Worm (Caenorhabditis elegans) whole organism, L4 larva: ENCODE results near the gene col-183.
A peak's percentile ranks its signal among the peaks of the same experiment; 100 is the strongest.

Experiments
- D1046.2 ChIP-seq: fragments of 200-800 bp; sonication (Bioruptor generic); IDR thresholded peaks from 2 replicates; pipeline ENCODE4 v1.3.6; 2022; ENCODE audit warnings: missing genetic modification characterization, missing compliant biosample characterization
- F26F4.8 ChIP-seq: fragments of 200-800 bp; sonication (Bioruptor generic); conservative IDR thresholded peaks from 2 replicates; pipeline ENCODE4 v1.3.6; 2022; ENCODE audit warnings: missing genetic modification characterization, missing compliant biosample characterization
- R02D3.7 ChIP-seq: fragments of 150-350 bp; sonication (generic microtip); optimal IDR thresholded peaks from 3 replicates; lab custom pipeline; 2014; ENCODE audit warnings: missing biosample characterization, missing genetic modification characterization
- T20F7.1 ChIP-seq: fragments of 200-800 bp; sonication (Bioruptor generic); optimal IDR thresholded peaks from 2 replicates; lab custom pipeline; 2018; ENCODE audit warnings: mild to moderate bottlenecking, missing genetic modification characterization, missing compliant biosample characterization
- T26A8.4 ChIP-seq: fragments of 200-800 bp; sonication (Bioruptor generic); IDR thresholded peaks from 2 replicates; pipeline ENCODE4 v1.3.6; 2022; ENCODE audit warnings: missing genetic modification characterization, missing compliant biosample characterization
- Y48G9A.11 ChIP-seq: fragments of 200-800 bp; sonication (Bioruptor generic); IDR thresholded peaks from 2 replicates; pipeline ENCODE4 v1.3.6; 2022; ENCODE audit warnings: missing genetic modification reagents, missing genetic modification characterization, missing compliant biosample characterization
- Y5F2A.4 ChIP-seq: fragments of 200-800 bp; sonication (Bioruptor generic); optimal IDR thresholded peaks from 2 replicates; lab custom pipeline; 2018; ENCODE audit warnings: mild to moderate bottlenecking, missing genetic modification characterization, missing compliant biosample characterization
- aha-1 ChIP-seq: fragments of 150-350 bp; peaks from one replicate; lab custom pipeline; 2014; ENCODE audit warnings: missing biosample characterization, missing genetic modification characterization
- aly-2 ChIP-seq: sonication (generic microtip); optimal IDR thresholded peaks from 2 replicates; lab custom pipeline; 2018; ENCODE audit warnings: missing biosample characterization, missing genetic modification characterization
- arid-1 ChIP-seq: fragments of 200-800 bp; sonication (Bioruptor generic); conservative IDR thresholded peaks from 2 replicates; pipeline ENCODE4 v1.3.6; 2022; ENCODE audit warnings: missing genetic modification reagents, missing genetic modification characterization, missing compliant biosample characterization
- ceh-44 ChIP-seq: fragments of 200-800 bp; sonication (Bioruptor generic); IDR thresholded peaks from 2 replicates; pipeline ENCODE4 v1.3.6; 2022; ENCODE audit warnings: missing genetic modification reagents, missing genetic modification characterization, missing compliant biosample characterization
- ces-1 ChIP-seq: fragments of 150-350 bp; sonication (generic microtip); optimal IDR thresholded peaks from 4 replicates; lab custom pipeline; 2014; ENCODE audit warnings: missing biosample characterization, missing genetic modification reagents, missing genetic modification characterization
- cey-2 ChIP-seq: sonication (generic microtip); optimal IDR thresholded peaks from 3 replicates; lab custom pipeline; 2017; ENCODE audit warnings: missing genetic modification characterization, mild to moderate bottlenecking, missing compliant biosample characterization, antibody characterized with exemption, borderline replicate concordance; ENCODE audit not compliant: insufficient read depth
- ctbp-1 ChIP-seq: fragments of 200-800 bp; sonication (Bioruptor generic); IDR thresholded peaks from 2 replicates; pipeline ENCODE4 v1.3.6; 2022; ENCODE audit warnings: missing genetic modification reagents, missing genetic modification characterization, missing compliant biosample characterization
- daf-12 ChIP-seq: fragments of 150-350 bp; optimal IDR thresholded peaks from 2 replicates; lab custom pipeline; 2014; ENCODE audit warnings: missing biosample characterization, missing genetic modification reagents, missing genetic modification characterization
- dpl-1 ChIP-seq: fragments of 150-350 bp; optimal IDR thresholded peaks from 2 replicates; lab custom pipeline; 2014; ENCODE audit warnings: missing biosample characterization, missing genetic modification reagents, missing genetic modification characterization
- dve-1 ChIP-seq: sonication (generic microtip); optimal IDR thresholded peaks from 2 replicates; lab custom pipeline; 2017; ENCODE audit warnings: antibody characterized with exemption, mild to moderate bottlenecking, missing genetic modification characterization, missing compliant biosample characterization; ENCODE audit not compliant: insufficient read depth
- egl-27 ChIP-seq: sonication (generic microtip); optimal IDR thresholded peaks from 3 replicates; lab custom pipeline; 2017; ENCODE audit warnings: missing biosample characterization, missing genetic modification reagents, missing genetic modification characterization
- egl-43 ChIP-seq: fragments of 200-800 bp; sonication (Bioruptor generic); IDR thresholded peaks from 2 replicates; pipeline ENCODE4 v1.3.6; 2022; ENCODE audit warnings: missing genetic modification reagents, missing genetic modification characterization, missing compliant biosample characterization
- gei-8 ChIP-seq: fragments of 200-800 bp; sonication (Bioruptor generic); optimal IDR thresholded peaks from 2 replicates; lab custom pipeline; 2018; ENCODE audit warnings: mild to moderate bottlenecking, missing genetic modification characterization, missing compliant biosample characterization
- hif-1 ChIP-seq, 2 experiments: sonication (generic microtip); optimal IDR thresholded peaks; 2 replicates each; lab custom pipeline; 2016 to 2017; ENCODE audit warnings: missing compliant biosample characterization in 2 of 2, missing genetic modification characterization in 2 of 2, missing genetic modification reagents in 2 of 2, missing genotype in 2 of 2, mild to moderate bottlenecking in 1 of 2
- hlh-11 ChIP-seq: fragments of 200-800 bp; sonication (Bioruptor generic); optimal IDR thresholded peaks from 2 replicates; lab custom pipeline; 2018; ENCODE audit warnings: mild to moderate bottlenecking, missing genetic modification characterization, missing compliant biosample characterization
- jun-1 ChIP-seq: fragments of 150-350 bp; optimal IDR thresholded peaks from 2 replicates; lab custom pipeline; 2014; ENCODE audit warnings: missing biosample characterization, missing genetic modification reagents, missing genetic modification characterization
- lin-1 ChIP-seq: fragments of 200-800 bp; sonication (Bioruptor generic); IDR thresholded peaks from 2 replicates; pipeline ENCODE4 v1.3.6; 2022; ENCODE audit warnings: missing genetic modification reagents, missing genetic modification characterization, missing compliant biosample characterization
- lin-15B ChIP-seq: fragments of 150-350 bp; sonication (generic microtip); optimal IDR thresholded peaks from 3 replicates; lab custom pipeline; 2014; ENCODE audit warnings: missing biosample characterization, missing genetic modification characterization
- lin-38 ChIP-seq: fragments of 200-800 bp; sonication (Bioruptor generic); IDR thresholded peaks from 2 replicates; pipeline ENCODE4 v1.3.6; 2022; ENCODE audit warnings: missing genetic modification reagents, missing genetic modification characterization, missing compliant biosample characterization
- lir-3 ChIP-seq: sonication (generic microtip); optimal IDR thresholded peaks from 2 replicates; lab custom pipeline; 2016; ENCODE audit warnings: mild to moderate bottlenecking, missing genetic modification characterization, missing compliant biosample characterization
- madf-5 ChIP-seq, 2 experiments: fragments of 200-800 bp; sonication (Bioruptor generic); IDR thresholded peaks; 2 replicates each; pipeline ENCODE4 v1.3.6; 2022; ENCODE audit warnings: missing compliant biosample characterization in 2 of 2, missing genetic modification characterization in 2 of 2
- madf-9 ChIP-seq: fragments of 200-800 bp; sonication (Bioruptor generic); conservative IDR thresholded peaks from 2 replicates; pipeline ENCODE4 v1.3.6; 2022; ENCODE audit warnings: missing genetic modification reagents, missing genetic modification characterization, missing compliant biosample characterization
- mes-2 ChIP-seq: sonication (generic microtip); optimal IDR thresholded peaks from 2 replicates; lab custom pipeline; 2016; ENCODE audit warnings: missing genotype, mild to moderate bottlenecking, missing genetic modification characterization, missing compliant biosample characterization; ENCODE audit not compliant: poor library complexity, severe bottlenecking
- mxl-2 ChIP-seq: fragments of 200-800 bp; sonication (Bioruptor generic); conservative IDR thresholded peaks from 2 replicates; pipeline ENCODE4 v1.3.6; 2022; ENCODE audit warnings: missing genetic modification reagents, missing genetic modification characterization, missing compliant biosample characterization
- nhr-10 ChIP-seq: fragments of 150-350 bp; optimal IDR thresholded peaks from 2 replicates; lab custom pipeline; 2014; ENCODE audit warnings: missing biosample characterization, missing genetic modification characterization
- nhr-102 ChIP-seq: sonication (generic microtip); optimal IDR thresholded peaks from 2 replicates; lab custom pipeline; 2016; ENCODE audit warnings: mild to moderate bottlenecking, missing genetic modification characterization, moderate library complexity, missing compliant biosample characterization
- nhr-11 ChIP-seq: fragments of 150-350 bp; optimal IDR thresholded peaks from 2 replicates; lab custom pipeline; 2014; ENCODE audit warnings: missing biosample characterization, missing genetic modification characterization
- nhr-111 ChIP-seq: fragments of 200-800 bp; sonication (Bioruptor generic); optimal IDR thresholded peaks from 2 replicates; lab custom pipeline; 2018; ENCODE audit warnings: mild to moderate bottlenecking, missing genetic modification characterization, missing compliant biosample characterization
- nhr-237 ChIP-seq: sonication (generic microtip); optimal IDR thresholded peaks from 2 replicates; lab custom pipeline; 2017; ENCODE audit warnings: missing biosample characterization, missing genetic modification characterization
- nhr-28 ChIP-seq: fragments of 150-350 bp; optimal IDR thresholded peaks from 2 replicates; lab custom pipeline; 2014; ENCODE audit warnings: missing biosample characterization, missing genetic modification characterization
- nhr-42 ChIP-seq: fragments of 200-800 bp; sonication (Bioruptor generic); IDR thresholded peaks from 2 replicates; pipeline ENCODE4 v1.3.6; 2022; ENCODE audit warnings: missing genetic modification characterization, missing compliant biosample characterization
- nhr-6 ChIP-seq: fragments of 150-350 bp; optimal IDR thresholded peaks from 2 replicates; lab custom pipeline; 2014; ENCODE audit warnings: missing biosample characterization, missing genetic modification characterization
- nhr-76 ChIP-seq: fragments of 150-350 bp; optimal IDR thresholded peaks from 2 replicates; lab custom pipeline; 2014; ENCODE audit warnings: missing biosample characterization, missing genetic modification characterization
- php-3 ChIP-seq: fragments of 200-800 bp; sonication (Bioruptor generic); IDR thresholded peaks from 2 replicates; pipeline ENCODE4 v1.3.6; 2022; ENCODE audit warnings: missing genetic modification reagents, missing genetic modification characterization, missing compliant biosample characterization
- pqm-1 ChIP-seq: sonication (generic microtip); optimal IDR thresholded peaks from 2 replicates; lab custom pipeline; 2017; ENCODE audit warnings: missing biosample characterization, missing genetic modification characterization
- saeg-2 ChIP-seq: fragments of 200-800 bp; sonication (Bioruptor generic); IDR thresholded peaks from 2 replicates; pipeline ENCODE4 v1.3.6; 2022; ENCODE audit warnings: missing genetic modification reagents, missing genetic modification characterization, missing compliant biosample characterization
- sdz-12 ChIP-seq: fragments of 200-800 bp; sonication (Bioruptor generic); optimal IDR thresholded peaks from 2 replicates; lab custom pipeline; 2018; ENCODE audit warnings: mild to moderate bottlenecking, missing genetic modification characterization, missing compliant biosample characterization
- snpc-1.2 ChIP-seq: fragments of 200-800 bp; sonication (Bioruptor generic); IDR thresholded peaks from 2 replicates; pipeline ENCODE4 v1.3.6; 2022; ENCODE audit warnings: missing genetic modification reagents, missing genetic modification characterization, missing compliant biosample characterization
- snpc-4 ChIP-seq: fragments of 150-350 bp; optimal IDR thresholded peaks from 2 replicates; lab custom pipeline; 2014; ENCODE audit warnings: missing biosample characterization, missing genetic modification characterization
- spr-1 ChIP-seq: sonication (generic microtip); optimal IDR thresholded peaks from 2 replicates; lab custom pipeline; 2016; ENCODE audit warnings: mild to moderate bottlenecking, missing genetic modification characterization, missing compliant biosample characterization
- spr-3 ChIP-seq: fragments of 200-800 bp; sonication (Bioruptor generic); optimal IDR thresholded peaks from 2 replicates; lab custom pipeline; 2018; ENCODE audit warnings: mild to moderate bottlenecking, missing genetic modification characterization, missing compliant biosample characterization
- unc-39 ChIP-seq: sonication (generic microtip); optimal IDR thresholded peaks from 2 replicates; lab custom pipeline; 2017; ENCODE audit warnings: missing biosample characterization, missing genetic modification characterization
- vab-7 ChIP-seq: fragments of 200-800 bp; sonication (Bioruptor generic); IDR thresholded peaks from 2 replicates; pipeline ENCODE4 v1.3.6; 2022; ENCODE audit warnings: missing genetic modification reagents, missing genetic modification characterization, missing compliant biosample characterization
- ztf-7 ChIP-seq: fragments of 150-350 bp; optimal IDR thresholded peaks from 2 replicates; lab custom pipeline; 2014; ENCODE audit warnings: missing biosample characterization, missing genetic modification characterization

The col-183 gene

ce11 chrX:13514384-13514783 is 46.8 kb upstream of the col-183 start (continued):
- no peak for TF ChIP-seq mxl-2 (GFP tag; lab: Robert Waterston, UW)
- TF ChIP-seq ceh-44 (GFP tag; lab: Robert Waterston, UW), result no peak
- peak; percentile 92 for TF ChIP-seq aha-1 (tag; lab: Kevin White, UChicago)
- TF ChIP-seq aly-2 (tag; lab: Kevin White, UChicago), result no peak
- TF ChIP-seq lin-38, result peak; percentile 70
- TF ChIP-seq dve-1 (tag; lab: Kevin White, UChicago), result peak; percentile 95
- TF ChIP-seq Y5F2A.4 (GFP tag; lab: Kevin White, UChicago), result peak; percentile 13
- TF ChIP-seq cey-2 (tag; lab: Kevin White, UChicago), result no peak
- TF ChIP-seq hif-1 (tag; optimal IDR thresholded peaks at IDR 0.05; lab: Kevin White, UChicago), result peak in 1 of 2 experiments; percentile 42
- TF ChIP-seq nhr-28 (tag; lab: Kevin White, UChicago), result peak; percentile 80
- peak; percentile 89 for TF ChIP-seq ces-1 (GFP tag; lab: Kevin White, UChicago)
- no peak for TF ChIP-seq nhr-111 (GFP tag; lab: Kevin White, UChicago)
- TF ChIP-seq snpc-4, result no peak
- TF ChIP-seq unc-39, result no peak
- peak; percentile 34 for TF ChIP-seq nhr-11
- TF ChIP-seq php-3 (GFP tag; lab: Robert Waterston, UW), result peak; percentile 66
- 0 out of 2 replicates have a peak, but pooled peaks have one; percentile 47 for TF ChIP-seq egl-43 (GFP tag; lab: Robert Waterston, UW)
- peak; percentile 77; the same call in 1 of the 2 replicates for TF ChIP-seq ctbp-1
- TF ChIP-seq nhr-6 (tag; lab: Kevin White, UChicago), result peak; percentile 75
- TF ChIP-seq hlh-11 (tag; lab: Kevin White, UChicago), result peak; percentile 80
- TF ChIP-seq nhr-10 (tag; lab: Kevin White, UChicago), result peak; percentile 62
- peak in 1 of 2 experiments; percentile 66; a peak in 1 of 4 replicates for TF ChIP-seq madf-5 (GFP tag; IDR thresholded peaks at IDR 0.05; lab: Robert Waterston, UW)
- TF ChIP-seq gei-8, result no peak
- no peak for TF ChIP-seq lir-3
- TF ChIP-seq T26A8.4 (GFP tag; lab: Robert Waterston, UW), result peak; percentile 94
- peak; percentile 59 for TF ChIP-seq dpl-1 (GFP tag; lab: Kevin White, UChicago)
- TF ChIP-seq R02D3.7 (tag; lab: Kevin White, UChicago), result no peak
- TF ChIP-seq jun-1 (tag; lab: Kevin White, UChicago), result peak; percentile 90
- no peak for TF ChIP-seq egl-27 (tag; lab: Kevin White, UChicago)
- TF ChIP-seq ztf-7, result peak; percentile 95
- no peak for TF ChIP-seq Y48G9A.11
- peak; percentile 60 for TF ChIP-seq nhr-237 (tag; lab: Kevin White, UChicago)
- TF ChIP-seq sdz-12 (GFP tag; lab: Kevin White, UChicago), result no peak
- TF ChIP-seq lin-15B, result no peak
- 0 out of 2 replicates have a peak, but pooled peaks have one; percentile 11 for TF ChIP-seq lin-1 (GFP tag; lab: Robert Waterston, UW)
- peak; percentile 82 for TF ChIP-seq mes-2 (tag; lab: Kevin White, UChicago)
- peak; percentile 82 for TF ChIP-seq spr-1 (tag; lab: Kevin White, UChicago)
- no peak for TF ChIP-seq saeg-2 (GFP tag; lab: Robert Waterston, UW)
- peak; percentile 28 for TF ChIP-seq pqm-1 (tag; lab: Kevin White, UChicago)
- TF ChIP-seq madf-9 (GFP tag; lab: Robert Waterston, UW), result peak; percentile 74
- TF ChIP-seq nhr-102 (tag; lab: Kevin White, UChicago), result peak; percentile 97
- no peak for TF ChIP-seq D1046.2 (GFP tag; lab: Robert Waterston, UW)
- 0 out of 2 replicates have a peak, but pooled peaks have one; percentile 43 for TF ChIP-seq arid-1
- TF ChIP-seq nhr-42 (GFP tag; lab: Robert Waterston, UW), result peak; percentile 92
- TF ChIP-seq daf-12 (tag; lab: Kevin White, UChicago), result no peak
- TF ChIP-seq spr-3 (GFP tag; lab: Kevin White, UChicago), result peak; percentile 57
- peak; percentile 46; the same call in 1 of the 2 replicates for TF ChIP-seq vab-7 (GFP tag; lab: Robert Waterston, UW)
- TF ChIP-seq nhr-76 (tag; lab: Kevin White, UChicago), result peak; percentile 34
- TF ChIP-seq snpc-1.2 (GFP tag; lab: Robert Waterston, UW), result no peak
- peak; percentile 87 for TF ChIP-seq T20F7.1 (GFP tag; lab: Kevin White, UChicago)
- TF ChIP-seq F26F4.8 (GFP tag; lab: Robert Waterston, UW), result no peak
